Worm (Caenorhabditis elegans) whole organism, young adult: ENCODE data around the gene K04A8.19.

Experiments
- B0336.3 ChIP-seq: fragments of 200-800 bp; sonication (Bioruptor generic); IDR thresholded peaks from 2 replicates; pipeline ENCODE4 v1.3.6; 2022; ENCODE audit warnings: missing genetic modification characterization, missing compliant biosample characterization
- C06A6.2 ChIP-seq: fragments of 200-800 bp; sonication (Bioruptor generic); conservative IDR thresholded peaks from 2 replicates; pipeline ENCODE4 v1.3.6; 2022; ENCODE audit warnings: missing genetic modification characterization, missing compliant biosample characterization
- F33H1.4 ChIP-seq: fragments of 200-800 bp; sonication (Bioruptor generic); IDR thresholded peaks from 2 replicates; pipeline ENCODE4 v1.3.6; 2022; ENCODE audit warnings: missing genetic modification reagents, missing genetic modification characterization, missing compliant biosample characterization
- F37B4.10 ChIP-seq: fragments of 200-800 bp; sonication (Bioruptor generic); IDR thresholded peaks from 2 replicates; pipeline ENCODE4 v1.3.6; 2022; ENCODE audit warnings: missing genetic modification characterization, missing compliant biosample characterization
- F39B2.1 ChIP-seq: fragments of 200-800 bp; sonication (Bioruptor generic); IDR thresholded peaks from 2 replicates; pipeline ENCODE4 v1.3.6; 2022; ENCODE audit warnings: missing genetic modification reagents, missing genetic modification characterization, missing compliant biosample characterization
- F49E8.2 ChIP-seq: sonication (generic microtip); optimal IDR thresholded peaks from 3 replicates; lab custom pipeline; 2017; ENCODE audit warnings: missing genetic modification characterization, mild to moderate bottlenecking, missing compliant biosample characterization, antibody characterized with exemption, moderate library complexity; ENCODE audit not compliant: insufficient read depth
- F55B11.4 ChIP-seq: sonication (generic microtip); optimal IDR thresholded peaks from 2 replicates; lab custom pipeline; 2016; ENCODE audit warnings: missing compliant biosample characterization, missing genetic modification characterization, borderline replicate concordance; ENCODE audit not compliant: insufficient read depth
- K12H6.12 ChIP-seq: fragments of 200-800 bp; sonication (Bioruptor generic); optimal IDR thresholded peaks from 2 replicates; lab custom pipeline; 2018; ENCODE audit warnings: mild to moderate bottlenecking, missing genetic modification characterization, missing compliant biosample characterization
- T07F8.4 ChIP-seq: sonication (generic microtip); optimal IDR thresholded peaks from 2 replicates; lab custom pipeline; 2016; ENCODE audit warnings: mild to moderate bottlenecking, missing genetic modification characterization, moderate library complexity, missing compliant biosample characterization
- Y79H2A.3 ChIP-seq: fragments of 200-800 bp; sonication (Bioruptor generic); conservative IDR thresholded peaks from 2 replicates; pipeline ENCODE4 v1.3.6; 2022; ENCODE audit warnings: missing genetic modification reagents, missing genetic modification characterization, missing compliant biosample characterization
- Y95B8A.8 ChIP-seq: fragments of 200-800 bp; sonication (Bioruptor generic); IDR thresholded peaks from 2 replicates; pipeline ENCODE4 v1.3.6; 2022; ENCODE audit warnings: missing genetic modification reagents, missing genetic modification characterization, missing compliant biosample characterization
- ZK185.1 ChIP-seq: sonication (generic microtip); optimal IDR thresholded peaks from 2 replicates; lab custom pipeline; 2016; ENCODE audit warnings: mild to moderate bottlenecking, missing genetic modification characterization, missing compliant biosample characterization; ENCODE audit not compliant: poor library complexity, severe bottlenecking
- ama-1 ChIP-seq, 3 experiments: fragments of 150-350 bp in 1 of 3; sonication (generic microtip) in 2 of 3; optimal IDR thresholded peaks; 2 replicates each; lab custom pipeline; 2014 to 2018; ENCODE audit warnings: missing biosample characterization in 2 of 3, missing genetic modification characterization in 2 of 3, missing genetic modification reagents in 2 of 3
- aptf-2 ChIP-seq: fragments of 200-800 bp; sonication (Bioruptor generic); conservative IDR thresholded peaks from 2 replicates; pipeline ENCODE4 v1.3.6; 2022; ENCODE audit warnings: missing genetic modification reagents, missing genetic modification characterization, missing compliant biosample characterization
- cebp-1 ChIP-seq, 2 experiments: fragments of 200-800 bp in 1 of 2; sonication (Bioruptor generic) in 1 of 2; sonication (generic microtip) in 1 of 2; IDR thresholded peaks in 1 of 2; optimal IDR thresholded peaks in 1 of 2; 2 replicates each; pipeline versions ENCODE4 v1.3.6 to Lab custom; 2017 to 2022; ENCODE audit warnings: missing compliant biosample characterization in 2 of 2, missing genetic modification characterization in 2 of 2, mild to moderate bottlenecking in 1 of 2, missing genetic modification reagents in 1 of 2, moderate library complexity in 1 of 2
- cebp-2 ChIP-seq: fragments of 200-800 bp; sonication (Bioruptor generic); IDR thresholded peaks from 2 replicates; pipeline ENCODE4 v1.3.6; 2022; ENCODE audit warnings: missing genetic modification characterization, missing compliant biosample characterization
- ceh-40 ChIP-seq: fragments of 200-800 bp; sonication (Bioruptor generic); IDR thresholded peaks from 2 replicates; pipeline ENCODE4 v1.3.6; 2022; ENCODE audit warnings: missing genetic modification characterization, missing compliant biosample characterization
- ceh-91 ChIP-seq: fragments of 200-800 bp; sonication (Bioruptor generic); IDR thresholded peaks from 2 replicates; pipeline ENCODE4 v1.3.6; 2022; ENCODE audit warnings: missing genetic modification reagents, missing genetic modification characterization, missing compliant biosample characterization
- egl-18 ChIP-seq: fragments of 200-800 bp; sonication (Bioruptor generic); IDR thresholded peaks from 2 replicates; pipeline ENCODE4 v1.3.6; 2022; ENCODE audit warnings: missing genetic modification reagents, missing genetic modification characterization, missing compliant biosample characterization
- egl-44 ChIP-seq: fragments of 200-800 bp; sonication (Bioruptor generic); IDR thresholded peaks from 2 replicates; pipeline ENCODE4 v1.3.6; 2022; ENCODE audit warnings: missing genetic modification reagents, missing genetic modification characterization, missing compliant biosample characterization
- hlh-26 ChIP-seq: fragments of 200-800 bp; sonication (Bioruptor generic); conservative IDR thresholded peaks from 2 replicates; pipeline ENCODE4 v1.3.6; 2022; ENCODE audit warnings: missing genetic modification reagents, missing genetic modification characterization, missing compliant biosample characterization
- hmg-1.2 ChIP-seq: fragments of 200-800 bp; sonication (Bioruptor generic); IDR thresholded peaks from 2 replicates; pipeline ENCODE4 v1.3.6; 2022; ENCODE audit warnings: missing genetic modification reagents, missing genetic modification characterization, missing compliant biosample characterization
- madf-3 ChIP-seq: fragments of 200-800 bp; sonication (Bioruptor generic); IDR thresholded peaks from 2 replicates; pipeline ENCODE4 v1.3.6; 2022; ENCODE audit warnings: missing genetic modification reagents, missing genetic modification characterization, missing compliant biosample characterization
- mel-28 ChIP-seq: sonication (generic microtip); optimal IDR thresholded peaks from 2 replicates; lab custom pipeline; 2016; ENCODE audit warnings: borderline replicate concordance, mild to moderate bottlenecking, missing genetic modification characterization, missing compliant biosample characterization
- mxl-1 ChIP-seq: sonication (generic microtip); optimal IDR thresholded peaks from 2 replicates; lab custom pipeline; 2016; ENCODE audit warnings: missing genetic modification characterization, missing compliant biosample characterization
- nhr-80 ChIP-seq: sonication (generic microtip); optimal IDR thresholded peaks from 2 replicates; lab custom pipeline; 2016; ENCODE audit warnings: missing genetic modification characterization, missing compliant biosample characterization
- nhr-90 ChIP-seq: sonication (generic microtip); optimal IDR thresholded peaks from 2 replicates; lab custom pipeline; 2016; ENCODE audit warnings: missing genotype, mild to moderate bottlenecking, missing genetic modification characterization, missing compliant biosample characterization
- pha-4 ChIP-seq: fragments of 150-350 bp; sonication (generic microtip); optimal IDR thresholded peaks from 2 replicates; lab custom pipeline; 2014; ENCODE audit warnings: missing biosample characterization, missing genetic modification reagents, missing genetic modification characterization
- snpc-1.1 ChIP-seq: sonication (generic microtip); optimal IDR thresholded peaks from 2 replicates; lab custom pipeline; 2017; ENCODE audit warnings: missing genetic modification characterization, mild to moderate bottlenecking, missing compliant biosample characterization, antibody characterized with exemption, moderate library complexity, missing genotype, missing genetic modification reagents; ENCODE audit not compliant: insufficient read depth
- snpc-3.4 ChIP-seq: sonication (generic microtip); optimal IDR thresholded peaks from 2 replicates; lab custom pipeline; 2017; ENCODE audit warnings: missing genetic modification characterization, mild to moderate bottlenecking, missing compliant biosample characterization, antibody characterized with exemption, moderate library complexity, missing genotype, missing genetic modification reagents
- snpc-4 ChIP-seq, 5 experiments: fragments of 150-350 bp in 1 of 5; sonication (generic microtip) in 4 of 5; optimal IDR thresholded peaks; 2 replicates each; lab custom pipeline; 2014 to 2018; ENCODE audit warnings: missing genetic modification characterization in 5 of 5, missing biosample characterization in 3 of 5, antibody characterized with exemption in 2 of 5, mild to moderate bottlenecking in 2 of 5, missing compliant biosample characterization in 2 of 5, missing genotype in 2 of 5, moderate library complexity in 2 of 5, missing genetic modification reagents in 1 of 5
- sptf-2 ChIP-seq: fragments of 200-800 bp; sonication (Bioruptor generic); optimal IDR thresholded peaks from 2 replicates; lab custom pipeline; 2018; ENCODE audit warnings: mild to moderate bottlenecking, missing genetic modification characterization, missing compliant biosample characterization
- tbx-9 ChIP-seq: sonication (generic microtip); optimal IDR thresholded peaks from 2 replicates; lab custom pipeline; 2016; ENCODE audit warnings: borderline replicate concordance, missing genetic modification characterization, inconsistent platforms, missing compliant biosample characterization
- unc-62 ChIP-seq: fragments of 150-350 bp; optimal IDR thresholded peaks from 2 replicates; lab custom pipeline; 2014; ENCODE audit warnings: missing biosample characterization, missing genetic modification reagents, missing genetic modification characterization
- xnd-1 ChIP-seq: sonication (generic microtip); optimal IDR thresholded peaks from 2 replicates; lab custom pipeline; 2016; ENCODE audit warnings: missing genotype, missing genetic modification reagents, missing genetic modification characterization, missing compliant biosample characterization
- zfh-2 ChIP-seq: fragments of 200-800 bp; sonication (Bioruptor generic); conservative IDR thresholded peaks from 2 replicates; pipeline ENCODE4 v1.3.6; 2022; ENCODE audit warnings: missing genetic modification reagents, missing genetic modification characterization, missing compliant biosample characterization
- ztf-25 ChIP-seq: fragments of 200-800 bp; sonication (Bioruptor generic); IDR thresholded peaks from 2 replicates; pipeline ENCODE4 v1.3.6; 2022; ENCODE audit warnings: missing genetic modification reagents, missing genetic modification characterization, missing compliant biosample characterization

K04A8.19 gene

DNA sequence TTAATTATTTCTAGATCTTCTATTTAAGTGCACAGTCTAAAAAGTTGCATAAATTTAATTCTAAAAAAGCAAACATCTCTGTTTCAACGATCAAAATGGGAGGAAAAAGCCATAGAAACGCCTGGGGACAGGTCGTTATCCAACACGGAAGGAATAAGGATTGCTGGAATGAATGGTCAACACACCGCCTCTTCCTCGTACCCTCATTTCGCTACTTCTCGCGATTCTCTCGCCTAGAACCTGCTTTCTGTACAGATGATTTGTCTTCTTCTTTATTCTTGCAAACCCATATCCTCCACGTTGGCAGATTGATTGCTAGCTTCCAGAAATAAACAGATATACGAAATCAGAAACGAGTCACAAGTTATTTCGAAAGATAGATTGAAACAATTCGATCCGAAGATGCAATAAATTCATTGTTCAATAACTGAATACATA is 39.3 kb downstream of the K04A8.19 start, which contains the start of gene dpy-11 (continued):
- TF ChIP-seq cebp-2 (peak; percentile 78; the same call in 1 of the 2 replicates), ceh-40 (no peak), F33H1.4 (no peak), F37B4.10 (GFP tag; lab: Robert Waterston, UW) (0 out of 2 replicates have a peak, but pooled peaks have one; percentile 6), mel-28 (tag; lab: Kevin White, UChicago) (no peak), hlh-26 (no peak), snpc-3.4 (tag; lab: Kevin White, UChicago) (no peak), unc-62 (GFP tag; lab: Kevin White, UChicago) (no peak), C06A6.2 (GFP tag; lab: Robert Waterston, UW) (no peak), B0336.3 (GFP tag; lab: Robert Waterston, UW) (peak; percentile 92), aptf-2 (GFP tag; lab: Robert Waterston, UW) (no peak), hmg-1.2 (GFP tag; lab: Robert Waterston, UW) (peak; percentile 51), egl-18 (GFP tag; lab: Robert Waterston, UW) (no peak), cebp-1 (GFP tag; IDR thresholded peaks at IDR 0.05; lab: Robert Waterston, UW) (no peak), cebp-1 (tag; optimal IDR thresholded peaks at IDR 0.05; lab: Kevin White, UChicago) (peak; percentile 72), nhr-80 (tag; lab: Kevin White, UChicago) (no peak), F49E8.2 (tag; lab: Kevin White, UChicago) (no peak), nhr-90 (tag; lab: Kevin White, UChicago) (peak; percentile 1), zfh-2 (GFP tag; lab: Robert Waterston, UW) (no peak), Y95B8A.8 (GFP tag; lab: Robert Waterston, UW) (no peak), tbx-9 (tag; lab: Kevin White, UChicago) (no peak), ZK185.1 (tag; lab: Kevin White, UChicago) (peak; percentile 22), F39B2.1 (GFP tag; lab: Robert Waterston, UW) (0 out of 2 replicates have a peak, but pooled peaks have one; percentile 53), Y79H2A.3 (GFP tag; lab: Robert Waterston, UW) (no peak), egl-44 (GFP tag; lab: Robert Waterston, UW) (peak; percentile 25; the same call in 1 of the 2 replicates), ama-1 (optimal IDR thresholded peaks at IDR 0.05; lab: Kevin White, UChicago) (peak; percentile 98), ama-1 (GFP tag; optimal IDR thresholded peaks at IDR 0.05; lab: Kevin White, UChicago) (no peak), sptf-2 (no peak), F55B11.4 (no peak), ztf-25 (GFP tag; lab: Robert Waterston, UW) (no peak)

DNA sequence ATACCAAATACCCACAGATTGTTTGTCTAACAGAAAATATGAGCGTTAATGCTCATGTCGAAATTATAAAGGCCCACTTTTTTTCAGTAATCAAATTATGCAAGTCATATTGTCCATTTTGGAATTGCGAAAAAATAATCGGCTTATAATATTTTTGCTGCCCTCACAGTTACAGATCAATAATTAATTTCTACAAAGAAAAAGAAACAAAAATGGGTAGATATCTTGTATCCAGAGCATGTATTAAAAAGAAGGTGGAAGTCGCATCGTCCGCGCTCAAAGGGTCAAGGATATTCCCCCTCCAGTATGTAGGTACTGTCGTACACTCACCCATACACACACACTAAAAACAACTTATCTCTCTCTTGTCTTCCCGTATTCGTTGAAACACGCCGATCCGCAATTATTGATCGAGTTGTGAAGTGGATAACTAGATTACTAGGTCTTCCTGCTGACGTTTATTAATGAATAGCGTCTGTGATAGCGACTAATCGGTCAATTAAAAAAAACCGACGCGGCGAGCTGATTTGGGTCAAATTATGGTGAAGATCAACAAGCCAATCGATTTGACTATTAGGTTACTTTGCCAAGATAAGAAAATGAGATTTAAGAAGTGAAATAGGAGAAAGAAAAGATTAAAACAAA is 40.3 kb downstream of the K04A8.19 start:
- TF ChIP-seq snpc-4 (GFP tag; optimal IDR thresholded peaks at IDR 0.05; lab: Kevin White, UChicago) (no peak), snpc-4 (tag; optimal IDR thresholded peaks at IDR 0.05; lab: Kevin White, UChicago) (no peak), nhr-80 (tag; lab: Kevin White, UChicago) (no peak), snpc-1.1 (tag; lab: Kevin White, UChicago) (no peak), pha-4 (tag; lab: Kevin White, UChicago) (no peak), zfh-2 (GFP tag; lab: Robert Waterston, UW) (no peak), T07F8.4 (tag; lab: Kevin White, UChicago) (no peak), snpc-3.4 (tag; lab: Kevin White, UChicago) (no peak), cebp-2 (no peak), tbx-9 (tag; lab: Kevin White, UChicago) (no peak), ceh-91 (GFP tag; lab: Robert Waterston, UW) (no peak), egl-18 (GFP tag; lab: Robert Waterston, UW) (no peak), K12H6.12 (no peak), madf-3 (no peak), xnd-1 (tag; lab: Kevin White, UChicago) (no peak), mxl-1 (no peak)
